Fruit fly (Drosophila melanogaster) whole organism, embryonic: ENCODE measurements around the gene Bub1.

Experiments used
- CG10431 ChIP-seq: fragments of 200-800 bp; sonication (Bioruptor generic); optimal IDR thresholded peaks from 3 replicates; lab custom pipeline; 2018; ENCODE audit warnings: missing biosample characterization, mild to moderate bottlenecking, missing genetic modification characterization
- CG11456 ChIP-seq: fragments of 200-800 bp; sonication (Bioruptor generic); IDR thresholded peaks from 3 replicates; pipeline ENCODE4 v1.3.6; 2022; ENCODE audit warnings: missing biosample characterization, missing genetic modification characterization
- CG12299 ChIP-seq: fragments of 200-800 bp; sonication (Bioruptor generic); optimal IDR thresholded peaks from 2 replicates; lab custom pipeline; 2018; ENCODE audit warnings: missing biosample characterization, mild to moderate bottlenecking, missing genetic modification characterization
- CG13775 ChIP-seq: fragments of 200-800 bp; sonication (Bioruptor generic); optimal IDR thresholded peaks from 3 replicates; lab custom pipeline; 2017; ENCODE audit warnings: missing biosample characterization, mild to moderate bottlenecking, missing genetic modification characterization
- CG15479 ChIP-seq: fragments of 200-800 bp; sonication (Bioruptor generic); optimal IDR thresholded peaks from 3 replicates; lab custom pipeline; 2019; ENCODE audit warnings: missing biosample characterization, mild to moderate bottlenecking, missing genetic modification characterization, moderate library complexity
- CG17612 ChIP-seq: fragments of 200-800 bp; sonication (Bioruptor generic); IDR thresholded peaks from 2 replicates; pipeline ENCODE4 v1.3.6; 2022; ENCODE audit warnings: missing biosample characterization, missing genetic modification characterization
- CG2116 ChIP-seq: fragments of 200-800 bp; sonication (Bioruptor generic); optimal IDR thresholded peaks from 3 replicates; lab custom pipeline; 2018; ENCODE audit warnings: missing biosample characterization, mild to moderate bottlenecking, missing genetic modification characterization
- CG30431 ChIP-seq: fragments of 200-800 bp; sonication (Bioruptor generic); optimal IDR thresholded peaks from 2 replicates; lab custom pipeline; 2017; ENCODE audit warnings: missing biosample characterization, missing genetic modification characterization
- CG4707 ChIP-seq: fragments of 200-800 bp; sonication (Bioruptor generic); optimal IDR thresholded peaks from 2 replicates; lab custom pipeline; 2018; ENCODE audit warnings: missing biosample characterization, mild to moderate bottlenecking, missing genetic modification characterization, moderate library complexity
- CG5245 ChIP-seq: fragments of 200-800 bp; sonication (Bioruptor generic); optimal IDR thresholded peaks from 3 replicates; lab custom pipeline; 2016; ENCODE audit warnings: missing biosample characterization, missing genetic modification characterization
- CG8281 ChIP-seq: fragments of 200-800 bp; sonication (Bioruptor generic); optimal IDR thresholded peaks from 2 replicates; lab custom pipeline; 2018; ENCODE audit warnings: missing biosample characterization, mild to moderate bottlenecking, missing genetic modification characterization, moderate library complexity
- CG8290 ChIP-seq, 3 experiments: fragments of 200-800 bp; sonication (Bioruptor generic); optimal IDR thresholded peaks; 2 replicates each; lab custom pipeline; 2016 to 2019; ENCODE audit warnings: missing biosample characterization in 3 of 3, missing genetic modification characterization in 3 of 3, mild to moderate bottlenecking in 2 of 3, moderate library complexity in 1 of 3
- CG8765 ChIP-seq: fragments of 200-800 bp; sonication (Bioruptor generic); IDR thresholded peaks from 2 replicates; pipeline ENCODE4 v1.3.6; 2022; ENCODE audit warnings: missing biosample characterization, missing genetic modification characterization
- Camta ChIP-seq: fragments of 200-800 bp; sonication (Bioruptor generic); optimal IDR thresholded peaks from 2 replicates; lab custom pipeline; 2016; ENCODE audit warnings: missing biosample characterization, missing genetic modification characterization
- CkIIα-i1 ChIP-seq: fragments of 200-800 bp; sonication (Bioruptor generic); IDR thresholded peaks from 2 replicates; pipeline ENCODE4 v1.3.6; 2022; ENCODE audit warnings: missing biosample characterization, missing genetic modification characterization
- Ets97D ChIP-seq: fragments of 200-800 bp; sonication (Bioruptor generic); optimal IDR thresholded peaks from 3 replicates; lab custom pipeline; 2016; ENCODE audit warnings: missing biosample characterization, missing genetic modification characterization
- Fer3 ChIP-seq: fragments of 200-800 bp; sonication (Bioruptor generic); optimal IDR thresholded peaks from 2 replicates; lab custom pipeline; 2018; ENCODE audit warnings: missing biosample characterization, mild to moderate bottlenecking, missing genetic modification characterization, moderate library complexity
- GATAe ChIP-seq: fragments of 200-800 bp; sonication (Bioruptor generic); conservative IDR thresholded peaks from 2 replicates; pipeline ENCODE4 v1.3.6; 2022; ENCODE audit warnings: missing biosample characterization, missing genetic modification characterization
- HmgZ ChIP-seq: fragments of 200-800 bp; sonication (Bioruptor generic); optimal IDR thresholded peaks from 2 replicates; lab custom pipeline; 2018; ENCODE audit warnings: missing biosample characterization, mild to moderate bottlenecking, missing genetic modification characterization
- Neu2 ChIP-seq: fragments of 200-800 bp; sonication (Bioruptor generic); optimal IDR thresholded peaks from 3 replicates; lab custom pipeline; 2016; ENCODE audit warnings: missing biosample characterization, missing genetic modification characterization, borderline replicate concordance
- Poxn ChIP-seq: fragments of 200-800 bp; sonication (Bioruptor generic); IDR thresholded peaks from 2 replicates; pipeline ENCODE4 v1.3.6; 2022; ENCODE audit warnings: missing biosample characterization, missing genetic modification characterization
- Side ChIP-seq: fragments of 200-800 bp; sonication (Bioruptor generic); optimal IDR thresholded peaks from 2 replicates; lab custom pipeline; 2016; ENCODE audit warnings: missing biosample characterization, missing genetic modification characterization
- Sry-δ ChIP-seq: fragments of 200-800 bp; sonication (Bioruptor generic); optimal IDR thresholded peaks from 2 replicates; lab custom pipeline; 2016; ENCODE audit warnings: missing biosample characterization, missing genetic modification characterization
- Usf ChIP-seq: fragments of 200-800 bp; sonication (Bioruptor generic); optimal IDR thresholded peaks from 2 replicates; lab custom pipeline; 2017; ENCODE audit warnings: missing genotype, missing biosample characterization, missing genetic modification characterization
- ac ChIP-seq: fragments of 200-800 bp; sonication (Bioruptor generic); optimal IDR thresholded peaks from 3 replicates; lab custom pipeline; 2017; ENCODE audit warnings: missing biosample characterization, mild to moderate bottlenecking, missing genetic modification characterization
- ara ChIP-seq: fragments of 200-800 bp; sonication (Bioruptor generic); IDR thresholded peaks from 2 replicates; pipeline ENCODE4 v1.3.6; 2022; ENCODE audit warnings: missing biosample characterization, missing genetic modification characterization
- bigmax ChIP-seq: fragments of 200-800 bp; sonication (Bioruptor generic); optimal IDR thresholded peaks from 2 replicates; lab custom pipeline; 2018; ENCODE audit warnings: missing biosample characterization, mild to moderate bottlenecking, missing genetic modification characterization
- cad ChIP-seq: fragments of >200 bp; optimal IDR thresholded peaks from 2 replicates; lab custom pipeline; 2017; ENCODE audit warnings: missing biosample characterization, missing genetic modification characterization
- croc ChIP-seq: fragments of 200-800 bp; sonication (Bioruptor generic); conservative IDR thresholded peaks from 3 replicates; pipeline ENCODE4 v1.3.6; 2022; ENCODE audit warnings: missing biosample characterization, missing genetic modification characterization
- crp ChIP-seq, 2 experiments: fragments of 200-800 bp; sonication (Bioruptor generic); optimal IDR thresholded peaks; 2 replicates in 1 of 2; 3 replicates in 1 of 2; lab custom pipeline; 2017; ENCODE audit warnings: missing biosample characterization in 2 of 2, missing genetic modification characterization in 2 of 2, mild to moderate bottlenecking in 1 of 2, moderate library complexity in 1 of 2
- ewg ChIP-seq: fragments of 200-800 bp; sonication (Bioruptor generic); optimal IDR thresholded peaks from 3 replicates; lab custom pipeline; 2017; ENCODE audit warnings: mild to moderate bottlenecking, missing biosample characterization, missing genetic modification reagents, missing genetic modification characterization
- gem ChIP-seq: fragments of 200-800 bp; sonication (Bioruptor generic); optimal IDR thresholded peaks from 2 replicates; lab custom pipeline; 2019; ENCODE audit warnings: missing biosample characterization, mild to moderate bottlenecking, missing genetic modification characterization, moderate library complexity
- grau ChIP-seq: fragments of 200-800 bp; optimal IDR thresholded peaks from 3 replicates; lab custom pipeline; 2019; ENCODE audit warnings: missing biosample characterization, mild to moderate bottlenecking, missing genetic modification characterization, moderate library complexity
- gsb ChIP-seq: fragments of 200-800 bp; sonication (Bioruptor generic); IDR thresholded peaks from 2 replicates; pipeline ENCODE4 v1.3.6; 2022; ENCODE audit warnings: missing biosample characterization, missing genetic modification characterization
- gsb-n ChIP-seq: fragments of 200-800 bp; sonication (Bioruptor generic); optimal IDR thresholded peaks from 3 replicates; lab custom pipeline; 2018; ENCODE audit warnings: missing biosample characterization, mild to moderate bottlenecking, missing genetic modification characterization
- h ChIP-seq: fragments of >200 bp; optimal IDR thresholded peaks from 2 replicates; lab custom pipeline; 2017
- hb ChIP-seq: fragments of 200-800 bp; sonication (Bioruptor generic); IDR thresholded peaks from 3 replicates; pipeline ENCODE4 v1.3.6; 2022; ENCODE audit warnings: missing biosample characterization, missing genetic modification characterization; ENCODE audit not compliant: partially characterized antibody
- kay ChIP-seq: fragments of 200-800 bp; sonication (Bioruptor generic); optimal IDR thresholded peaks from 2 replicates; lab custom pipeline; 2016; ENCODE audit warnings: missing biosample characterization, missing genetic modification characterization
- lov ChIP-seq, 2 experiments: fragments of 200-800 bp in 1 of 2; fragments of >200 bp in 1 of 2; sonication (Bioruptor generic) in 1 of 2; IDR thresholded peaks in 1 of 2; optimal IDR thresholded peaks in 1 of 2; 2 replicates in 1 of 2; 3 replicates in 1 of 2; pipeline versions ENCODE4 v1.3.6 to Lab custom; 2017 to 2022; ENCODE audit warnings: missing biosample characterization in 1 of 2, missing genetic modification characterization in 1 of 2
- onecut ChIP-seq: fragments of 200-800 bp; sonication (Bioruptor generic); IDR thresholded peaks from 2 replicates; pipeline ENCODE4 v1.3.6; 2022; ENCODE audit warnings: missing biosample characterization, missing genetic modification characterization
- pb ChIP-seq: fragments of 200-800 bp; sonication (Bioruptor generic); optimal IDR thresholded peaks from 3 replicates; lab custom pipeline; 2016; ENCODE audit warnings: missing biosample characterization, missing genetic modification characterization
- pzg ChIP-seq: fragments of 200-800 bp; sonication (Bioruptor generic); optimal IDR thresholded peaks from 3 replicates; lab custom pipeline; 2018; ENCODE audit warnings: missing biosample characterization, mild to moderate bottlenecking, missing genetic modification characterization, moderate library complexity
- repo ChIP-seq: fragments of 200-800 bp; sonication (Bioruptor generic); optimal IDR thresholded peaks from 2 replicates; lab custom pipeline; 2016; ENCODE audit warnings: missing biosample characterization, missing genetic modification characterization
- seq ChIP-seq: fragments of 200-800 bp; sonication (Bioruptor generic); IDR thresholded peaks from 2 replicates; pipeline ENCODE4 v1.3.6; 2022; ENCODE audit warnings: missing biosample characterization, missing genetic modification characterization
- so ChIP-seq: fragments of 200-800 bp; sonication (Bioruptor generic); IDR thresholded peaks from 3 replicates; pipeline ENCODE4 v1.3.6; 2022; ENCODE audit warnings: missing biosample characterization, missing genetic modification characterization
- tap ChIP-seq: fragments of 200-800 bp; optimal IDR thresholded peaks from 3 replicates; lab custom pipeline; 2019; ENCODE audit warnings: missing biosample characterization, mild to moderate bottlenecking, missing genetic modification characterization, moderate library complexity
- toy ChIP-seq: fragments of 200-800 bp; sonication (Bioruptor generic); IDR thresholded peaks from 2 replicates; pipeline ENCODE4 v1.3.6; 2022; ENCODE audit warnings: missing biosample characterization, missing genetic modification characterization
- vvl ChIP-seq: fragments of 200-800 bp; sonication (Bioruptor generic); IDR thresholded peaks from 2 replicates; pipeline ENCODE4 v1.3.6; 2022; ENCODE audit warnings: missing biosample characterization, missing genetic modification characterization
- zf30C ChIP-seq: fragments of 200-800 bp; sonication (Bioruptor generic); optimal IDR thresholded peaks from 3 replicates; lab custom pipeline; 2018; ENCODE audit warnings: missing biosample characterization, mild to moderate bottlenecking, missing genetic modification characterization

Gene Bub1

dm6 chr2L:5326414-5327265 is 48.0 kb downstream of the Bub1 start, which contains the start of the genes Ncoa6 and cype (continued):
- TF ChIP-seq tap (tag; lab: Kevin White, UChicago) (peak; percentile 15), seq (GFP tag; lab: Robert Waterston, UW) (no peak; the same call in 1 of the 2 replicates), ac (GFP tag; lab: Kevin White, UChicago) (no peak), Sry-δ (peak; percentile 64), Side (no peak), CG15479 (GFP tag; lab: Kevin White, UChicago) (no peak), pzg (GFP tag; lab: Kevin White, UChicago) (peak; percentile 73), so (no peak), CG10431 (GFP tag; lab: Kevin White, UChicago) (peak; percentile 12), Usf (no peak), gsb-n (tag; lab: Kevin White, UChicago) (no peak), CG17612 (GFP tag; lab: Robert Waterston, UW) (no peak), h (lab: Kevin White, UChicago) (no peak), CkIIα-i1 (no peak), zf30C (GFP tag; lab: Kevin White, UChicago) (no peak), grau (tag; lab: Kevin White, UChicago) (peak; percentile 66), ewg (GFP tag; lab: Kevin White, UChicago) (peak; percentile 8), gem (tag; lab: Kevin White, UChicago) (peak; percentile 75), pb (GFP tag; lab: Kevin White, UChicago) (no peak), hb (GFP tag; lab: Robert Waterston, UW) (peak; percentile 60; the same call in 1 of the 3 replicates), CG2116 (GFP tag; lab: Kevin White, UChicago) (peak; percentile 51), CG12299 (tag; lab: Kevin White, UChicago) (no peak), onecut (GFP tag; lab: Robert Waterston, UW) (peak; percentile 33), Camta (no peak), ara (GFP tag; lab: Robert Waterston, UW) (peak; percentile 49; the same call in 1 of the 2 replicates), croc (GFP tag; lab: Robert Waterston, UW) (no peak), CG5245 (GFP tag; lab: Kevin White, UChicago) (no peak), CG8765 (GFP tag; lab: Robert Waterston, UW) (peak; percentile 92), CG11456 (GFP tag; lab: Robert Waterston, UW) (peak; percentile 68; the same call in 2 of the 3 replicates), cad (GFP tag; lab: Kevin White, UChicago) (no peak), repo (GFP tag; lab: Kevin White, UChicago) (no peak), GATAe (GFP tag; lab: Robert Waterston, UW) (no peak), bigmax (GFP tag; lab: Kevin White, UChicago) (no peak), gsb (GFP tag; lab: Robert Waterston, UW) (no peak), crp (GFP tag; optimal IDR thresholded peaks at IDR 0.05; lab: Kevin White, UChicago) (no peak), CG13775 (GFP tag; lab: Kevin White, UChicago) (peak; percentile 65), Poxn (GFP tag; lab: Robert Waterston, UW) (no peak), Fer3 (peak; percentile 32), Neu2 (GFP tag; lab: Kevin White, UChicago) (no peak), kay (no peak), vvl (GFP tag; lab: Robert Waterston, UW) (peak; percentile 59), CG8290 (GFP tag; optimal IDR thresholded peaks at IDR 0.05; lab: Kevin White, UChicago) (no peak), CG8290 (tag; optimal IDR thresholded peaks at IDR 0.05; lab: Kevin White, UChicago) (no peak), CG4707 (no peak), Ets97D (GFP tag; lab: Kevin White, UChicago) (peak; percentile 79), HmgZ (tag; lab: Kevin White, UChicago) (no peak), toy (GFP tag; lab: Robert Waterston, UW) (no peak), CG8281 (tag; lab: Kevin White, UChicago) (peak; percentile 2), CG30431 (peak; percentile 16), lov (optimal IDR thresholded peaks at IDR 0.05; lab: Kevin White, UChicago) (no peak), lov (GFP tag; IDR thresholded peaks at IDR 0.05; lab: Robert Waterston, UW) (no peak)
